Fruit fly (Drosophila melanogaster): Measurements from ENCODE around the gene bin.

- TF ChIP-seq psq (optimal IDR thresholded peaks at IDR 0.05), result no peak
- TF ChIP-seq pan (optimal IDR thresholded peaks at IDR 0.05), result no peak
Observed at dm6 chr3L:7002355-7002754, 11.9 kb downstream of the bin start.
